Worm (Caenorhabditis elegans) whole organism, mixed stage, embryonic: ENCODE results near the gene sftb-2.

Source experiments
- blmp-1 ChIP-seq: fragments of 150-350 bp; optimal IDR thresholded peaks from 2 replicates; lab custom pipeline; 2014; ENCODE audit warnings: missing biosample characterization, missing genetic modification characterization
- ceh-39 ChIP-seq: fragments of 150-350 bp; optimal IDR thresholded peaks from 2 replicates; lab custom pipeline; 2014; ENCODE audit warnings: missing biosample characterization, missing genetic modification characterization
- ces-1 ChIP-seq: fragments of 150-350 bp; optimal IDR thresholded peaks from 2 replicates; lab custom pipeline; 2014; ENCODE audit warnings: missing biosample characterization, missing genetic modification reagents, missing genetic modification characterization
- cnd-1 ChIP-seq: fragments of 200-800 bp; sonication (Bioruptor generic); optimal IDR thresholded peaks from 2 replicates; lab custom pipeline; 2018; ENCODE audit warnings: mild to moderate bottlenecking, missing genetic modification characterization, missing compliant biosample characterization
- ham-2 ChIP-seq: fragments of 200-800 bp; sonication (Bioruptor generic); optimal IDR thresholded peaks from 2 replicates; lab custom pipeline; 2018; ENCODE audit warnings: mild to moderate bottlenecking, missing genetic modification characterization, missing compliant biosample characterization
- lin-32 ChIP-seq: fragments of 200-800 bp; sonication (Bioruptor generic); optimal IDR thresholded peaks from 2 replicates; lab custom pipeline; 2018; ENCODE audit warnings: mild to moderate bottlenecking, missing genetic modification characterization, missing compliant biosample characterization
- nhr-28 ChIP-seq: fragments of 150-350 bp; optimal IDR thresholded peaks from 2 replicates; lab custom pipeline; 2014; ENCODE audit warnings: missing biosample characterization, missing genetic modification characterization
- snpc-4 ChIP-seq: fragments of 150-350 bp; optimal IDR thresholded peaks from 2 replicates; lab custom pipeline; 2014; ENCODE audit warnings: missing biosample characterization, missing genetic modification characterization
- tbx-8 ChIP-seq: fragments of 200-800 bp; sonication (Bioruptor generic); optimal IDR thresholded peaks from 2 replicates; lab custom pipeline; 2018; ENCODE audit warnings: mild to moderate bottlenecking, missing genetic modification characterization, moderate library complexity, missing compliant biosample characterization
- ztf-11 ChIP-seq: fragments of 150-350 bp; optimal IDR thresholded peaks from 2 replicates; lab custom pipeline; 2014; ENCODE audit warnings: missing biosample characterization, missing genetic modification characterization

DNA sequence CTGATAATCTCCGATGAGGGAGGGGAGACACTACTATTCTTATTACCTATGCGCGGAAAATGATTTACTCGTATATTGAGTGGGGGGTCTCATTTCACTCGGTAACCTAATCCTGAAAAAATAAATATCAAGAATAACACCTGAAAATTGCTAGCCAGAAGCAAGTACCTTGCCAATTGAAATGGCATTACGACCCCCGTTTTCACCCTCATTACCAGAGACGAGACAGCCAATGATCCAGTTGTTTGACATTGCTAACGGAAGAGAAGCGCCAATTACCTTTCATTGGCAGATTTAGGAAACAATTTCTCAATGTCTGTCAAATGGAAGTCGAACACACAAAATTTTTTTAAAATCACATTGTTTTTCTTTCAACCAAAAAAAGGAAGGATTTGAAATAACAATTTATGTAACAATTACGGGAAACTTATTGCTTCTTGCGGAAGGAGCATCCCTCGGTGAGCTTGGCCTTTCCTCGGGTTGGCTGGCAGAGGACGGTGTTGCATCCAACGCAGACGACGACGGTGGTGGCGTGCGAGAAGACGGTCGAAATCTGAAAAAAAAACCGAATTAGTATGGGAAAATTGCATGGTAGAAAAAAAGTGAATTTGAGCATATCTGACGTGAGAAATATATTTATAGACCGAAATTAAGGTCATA, 24.9 kb upstream of the sftb-2 start:
- TF ChIP-seq nhr-28 (tag; lab: Kevin White, UChicago) (no peak), ham-2 (no peak), lin-32 (GFP tag; lab: Kevin White, UChicago) (no peak), snpc-4 (tag; lab: Kevin White, UChicago) (no peak), cnd-1 (tag; lab: Kevin White, UChicago) (no peak), ceh-39 (tag; lab: Kevin White, UChicago) (no peak), ces-1 (no peak), ztf-11 (tag; lab: Kevin White, UChicago) (no peak), blmp-1 (no peak), tbx-8 (GFP tag; lab: Kevin White, UChicago) (no peak)
